Fruit fly (Drosophila melanogaster): ENCODE measurements around the gene XRCC1.

The XRCC1 gene

DNA sequence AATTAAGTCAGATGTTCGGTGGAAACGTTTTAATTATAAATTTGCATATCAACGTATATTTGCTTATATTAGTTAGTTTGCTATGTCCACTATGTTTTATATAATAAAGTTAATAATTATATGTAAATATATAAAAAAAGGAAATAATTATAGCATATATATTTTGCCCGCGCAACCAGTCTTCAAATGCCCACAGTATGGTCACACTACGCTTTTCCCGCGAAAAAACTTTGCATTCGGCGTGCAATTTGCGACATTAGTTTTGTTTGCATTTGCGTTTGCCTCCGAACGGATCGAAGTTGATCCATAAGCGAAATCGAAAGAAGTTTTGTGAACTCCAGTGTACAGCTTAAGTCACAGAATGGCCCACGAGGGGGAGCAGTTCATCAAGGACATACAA, 6.0 kb upstream of the XRCC1 start, which contains the start of gene Mcm3:
TSS of gene Mcm3 (plus strand) at position 220 of the 400 bp plus-strand sequence.
- TF ChIP-seq CTCF (optimal IDR thresholded peaks at IDR 0.05) = no peak
- TF ChIP-seq CG8478 (optimal IDR thresholded peaks at IDR 0.05) = no peak

DNA sequence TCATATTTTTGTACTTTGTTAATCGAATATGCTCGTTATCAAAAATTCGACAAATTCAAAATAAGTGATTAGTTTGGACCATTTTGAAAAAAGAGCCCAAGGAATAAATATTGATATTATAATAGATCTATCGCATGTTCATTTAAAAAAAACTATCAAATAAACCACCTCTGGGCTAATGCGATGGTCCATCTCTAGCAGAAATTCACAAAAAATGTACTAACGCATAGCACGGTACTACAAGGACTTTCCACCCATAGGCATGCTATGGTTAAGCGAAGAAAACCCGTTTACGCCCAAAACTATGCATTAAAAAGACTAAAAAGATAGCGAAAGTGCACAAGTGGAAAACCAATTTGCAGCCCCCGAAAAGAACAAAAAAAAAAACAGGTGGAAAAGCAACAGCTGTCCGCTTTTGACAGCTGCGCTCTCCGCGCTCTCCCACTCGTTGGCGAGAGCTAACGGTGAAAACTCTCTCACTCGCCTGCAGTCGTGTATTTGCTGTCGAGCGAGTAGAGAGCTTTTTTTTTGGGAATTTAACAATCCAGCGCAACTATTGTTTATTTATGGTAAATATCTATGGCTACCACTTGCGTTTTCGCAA, 2.7 kb downstream of the XRCC1 start, which contains the start of gene CanB:
TSS of gene CanB (plus strand) at position 241 of the 604 bp plus-strand sequence.
- no peak for TF ChIP-seq CG8478 (optimal IDR thresholded peaks at IDR 0.05)
- peak in 1 of 2 experiments; percentile 4 for TF ChIP-seq CTCF (optimal IDR thresholded peaks at IDR 0.05)

DNA sequence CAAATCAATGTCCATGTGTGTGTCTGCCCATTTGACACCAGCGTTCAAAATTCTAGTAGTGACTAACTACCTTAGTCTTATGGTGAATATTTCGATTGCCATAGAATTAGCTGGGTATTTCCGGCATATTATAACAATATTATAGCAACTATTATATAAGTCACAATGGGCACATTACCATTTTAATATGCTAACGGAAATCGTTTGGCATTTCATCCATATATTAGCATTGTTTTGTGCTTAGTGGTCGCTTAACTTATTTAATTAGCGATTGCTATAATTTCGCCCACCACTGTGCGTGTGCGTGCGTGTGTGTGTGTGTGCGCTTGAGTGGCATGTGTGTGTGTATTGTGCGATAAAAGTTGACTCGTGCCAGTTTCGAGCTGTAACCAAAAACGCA, 7.0 kb downstream of the XRCC1 start:
- TF ChIP-seq CG8478 (optimal IDR thresholded peaks at IDR 0.05) (no peak), CTCF (optimal IDR thresholded peaks at IDR 0.05) (no peak)

dm6 chrX:5337316-5337715, 7.6 kb downstream of the XRCC1 start:
- TF ChIP-seq CG8478 (optimal IDR thresholded peaks at IDR 0.05) (no peak), CTCF (optimal IDR thresholded peaks at IDR 0.05) (no peak)

DNA sequence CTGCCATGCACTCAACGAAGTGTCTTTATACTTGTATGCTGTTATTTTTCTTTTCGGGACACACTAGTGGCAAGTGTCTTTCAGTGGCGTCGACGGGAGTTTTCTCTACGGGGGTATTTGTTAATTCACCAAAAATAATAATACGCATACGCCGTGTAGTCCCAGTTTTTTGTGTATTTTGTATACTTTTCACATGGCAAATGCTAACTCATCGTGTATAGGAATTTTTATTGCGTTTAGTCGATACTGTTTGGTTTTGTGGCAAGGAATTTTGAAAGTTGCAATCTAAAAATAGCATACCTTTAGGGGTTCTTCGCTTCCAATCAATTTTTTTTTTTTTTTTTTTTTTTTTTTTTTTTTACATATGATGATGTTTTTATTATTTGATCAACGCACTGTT, 8.8 kb downstream of the XRCC1 start:
- TF ChIP-seq CTCF (optimal IDR thresholded peaks at IDR 0.05) (no peak), CG8478 (optimal IDR thresholded peaks at IDR 0.05) (no peak)

DNA sequence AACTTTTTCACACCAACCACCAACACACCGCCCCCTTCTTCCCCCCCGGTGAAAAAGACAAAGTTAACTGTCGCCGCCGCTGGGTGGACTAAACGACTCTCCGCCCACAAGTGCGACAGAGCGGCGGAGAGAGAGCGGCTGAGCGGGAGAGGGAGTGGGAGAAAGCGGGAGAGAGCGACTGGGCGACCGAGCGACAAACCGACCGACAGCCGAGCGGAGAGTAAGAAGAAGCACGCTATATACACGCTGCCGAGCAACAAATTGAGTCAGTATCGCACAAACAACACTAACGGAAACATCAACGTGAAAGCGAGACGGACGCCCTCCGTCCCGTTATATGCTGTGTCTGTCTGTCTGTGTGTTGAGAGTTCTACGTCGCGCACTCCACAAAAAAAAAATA, 10.3 kb downstream of the XRCC1 start, which contains the start of gene SK:
TSS of gene SK (plus strand) at position 267 of the 400 bp plus-strand sequence.
- TF ChIP-seq CG8478 (optimal IDR thresholded peaks at IDR 0.05) (no peak), CTCF (optimal IDR thresholded peaks at IDR 0.05) (no peak)

dm6 chrX:5349899-5350575, 20.4 kb downstream of the XRCC1 start:
- TF ChIP-seq CG8478 (optimal IDR thresholded peaks at IDR 0.05) = no peak
- TF ChIP-seq CTCF (optimal IDR thresholded peaks at IDR 0.05) = no peak

DNA sequence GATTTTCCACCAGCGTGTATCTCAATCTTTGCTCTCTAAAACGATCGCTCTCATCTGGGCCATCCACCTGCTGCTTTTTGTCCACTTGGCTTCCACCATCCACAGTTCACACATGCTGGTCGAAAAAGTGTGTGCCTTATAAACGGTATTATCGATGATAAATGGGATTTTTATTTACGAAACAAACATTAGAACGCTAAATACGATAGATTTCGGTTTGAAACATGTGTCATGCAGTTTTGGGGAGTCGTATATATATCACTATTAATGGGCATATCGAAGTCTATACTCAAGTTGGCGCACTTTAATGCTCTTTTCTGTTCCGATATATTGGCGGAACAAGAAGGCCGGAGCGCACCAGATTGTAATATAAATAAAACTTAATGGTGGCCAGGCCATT, 27.4 kb downstream of the XRCC1 start:
- no peak for TF ChIP-seq CTCF (optimal IDR thresholded peaks at IDR 0.05)

- TF ChIP-seq CTCF (optimal IDR thresholded peaks at IDR 0.05) (no peak), CG8478 (optimal IDR thresholded peaks at IDR 0.05) (no peak)
Observed at dm6 chrX:5358813-5359212, 29.1 kb downstream of the XRCC1 start.

DNA sequence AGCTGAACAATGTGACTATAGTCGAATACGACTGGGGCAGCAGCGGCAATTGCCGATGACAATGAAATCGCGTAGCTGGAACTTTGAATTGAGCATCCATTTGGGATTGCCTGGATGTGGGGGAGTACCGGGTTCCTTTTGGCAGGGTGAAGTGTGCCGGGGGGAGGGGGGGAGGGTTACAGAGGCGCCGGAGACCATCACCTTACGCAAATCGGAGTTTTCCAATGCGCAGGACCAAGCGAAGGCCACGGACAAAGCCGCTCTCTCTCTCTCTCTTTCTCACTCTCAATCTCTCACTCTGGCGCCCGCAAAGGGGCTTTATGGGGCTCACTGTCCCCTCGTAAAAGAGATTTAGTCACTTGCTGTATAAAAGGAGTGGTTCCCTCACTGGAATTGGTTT, 33.4 kb downstream of the XRCC1 start:
- TF ChIP-seq CTCF (optimal IDR thresholded peaks at IDR 0.05) = no peak
- TF ChIP-seq CG8478 (optimal IDR thresholded peaks at IDR 0.05) = no peak

DNA sequence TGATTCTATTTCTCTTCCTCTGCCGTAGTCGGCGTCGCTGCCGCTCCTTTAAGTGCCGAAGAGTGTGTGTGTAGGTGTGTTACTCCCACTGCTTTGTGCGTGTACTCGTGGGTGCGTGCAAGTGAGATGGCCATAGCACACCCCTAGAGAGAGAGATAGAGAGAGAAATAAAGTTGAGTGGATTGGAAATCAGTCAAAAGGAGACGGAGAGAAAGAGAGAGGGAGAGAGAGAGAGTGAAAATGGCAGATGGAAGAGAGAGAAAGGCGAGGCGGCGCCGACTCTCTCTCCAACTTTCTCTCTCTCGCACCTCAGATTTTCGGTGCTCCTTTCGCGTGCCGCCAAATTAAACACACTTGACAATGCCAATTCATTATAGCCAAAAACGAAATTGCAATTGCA, 34.4 kb downstream of the XRCC1 start:
- no peak for TF ChIP-seq CTCF (optimal IDR thresholded peaks at IDR 0.05)

Measured in S2 (cell line).